Fruit fly (Drosophila melanogaster) whole organism, embryonic: ENCODE measurements around the gene Mad.
A peak's percentile ranks its signal among the peaks of the same experiment; 100 is the strongest.

ENCODE experiments used
- Asciz ChIP-seq: fragments of 200-800 bp; sonication (Bioruptor generic); optimal IDR thresholded peaks from 2 replicates; lab custom pipeline; 2017; ENCODE audit warnings: missing biosample characterization, mild to moderate bottlenecking, missing genetic modification characterization, missing genetic modification reagents
- CG10979 ChIP-seq: fragments of 200-800 bp; sonication (Bioruptor generic); optimal IDR thresholded peaks from 2 replicates; lab custom pipeline; 2018; ENCODE audit warnings: missing biosample characterization, mild to moderate bottlenecking, missing genetic modification characterization, moderate library complexity
- CG11456 ChIP-seq: fragments of 200-800 bp; sonication (Bioruptor generic); IDR thresholded peaks from 3 replicates; pipeline ENCODE4 v1.3.6; 2022; ENCODE audit warnings: missing biosample characterization, missing genetic modification characterization
- CG12155 ChIP-seq: fragments of 200-800 bp; sonication (Bioruptor generic); optimal IDR thresholded peaks from 3 replicates; lab custom pipeline; 2016; ENCODE audit warnings: missing biosample characterization, missing genetic modification characterization
- CG1233 ChIP-seq: fragments of 200-800 bp; sonication (Bioruptor generic); optimal IDR thresholded peaks from 4 replicates; lab custom pipeline; 2018; ENCODE audit warnings: missing biosample characterization, mild to moderate bottlenecking, missing genetic modification characterization
- CG15011 ChIP-seq: fragments of 200-800 bp; sonication (Bioruptor generic); optimal IDR thresholded peaks from 3 replicates; lab custom pipeline; 2018; ENCODE audit warnings: missing biosample characterization, mild to moderate bottlenecking, missing genetic modification characterization
- CG15269 ChIP-seq: fragments of 200-800 bp; sonication (Bioruptor generic); optimal IDR thresholded peaks from 2 replicates; lab custom pipeline; 2018; ENCODE audit warnings: missing biosample characterization, mild to moderate bottlenecking, missing genetic modification characterization, moderate library complexity
- CG15696 ChIP-seq: fragments of 200-800 bp; sonication (Bioruptor generic); optimal IDR thresholded peaks from 2 replicates; lab custom pipeline; 2019; ENCODE audit warnings: missing biosample characterization, mild to moderate bottlenecking, missing genetic modification characterization, moderate library complexity
- CG16815 ChIP-seq: fragments of 200-800 bp; sonication (Bioruptor generic); optimal IDR thresholded peaks from 3 replicates; lab custom pipeline; 2017; ENCODE audit warnings: missing biosample characterization, mild to moderate bottlenecking, missing genetic modification characterization
- CG17359 ChIP-seq: fragments of 200-800 bp; sonication (Bioruptor generic); optimal IDR thresholded peaks from 3 replicates; lab custom pipeline; 2018; ENCODE audit warnings: missing biosample characterization, mild to moderate bottlenecking, missing genetic modification characterization, moderate library complexity
- CG17612 ChIP-seq: fragments of 200-800 bp; sonication (Bioruptor generic); IDR thresholded peaks from 2 replicates; pipeline ENCODE4 v1.3.6; 2022; ENCODE audit warnings: missing biosample characterization, missing genetic modification characterization
- CG17912 ChIP-seq: fragments of 200-800 bp; sonication (Bioruptor generic); optimal IDR thresholded peaks from 2 replicates; lab custom pipeline; 2018; ENCODE audit warnings: missing biosample characterization, mild to moderate bottlenecking, missing genetic modification characterization
- CG18599 ChIP-seq: fragments of 200-800 bp; sonication (Bioruptor generic); optimal IDR thresholded peaks from 3 replicates; lab custom pipeline; 2017; ENCODE audit warnings: missing biosample characterization, missing genetic modification characterization, mild to moderate bottlenecking, moderate library complexity, missing genetic modification reagents
- CG2202 ChIP-seq: fragments of 200-800 bp; sonication (Bioruptor generic); optimal IDR thresholded peaks from 2 replicates; lab custom pipeline; 2018; ENCODE audit warnings: missing biosample characterization, mild to moderate bottlenecking, missing genetic modification characterization
- CG2875 ChIP-seq: fragments of 200-800 bp; sonication (Bioruptor generic); optimal IDR thresholded peaks from 2 replicates; lab custom pipeline; 2017; ENCODE audit warnings: missing biosample characterization, mild to moderate bottlenecking, missing genetic modification characterization, missing genetic modification reagents
- CG3995 ChIP-seq: fragments of 200-800 bp; sonication (Bioruptor generic); optimal IDR thresholded peaks from 3 replicates; lab custom pipeline; 2016; ENCODE audit warnings: missing biosample characterization, missing genetic modification characterization
- CG4360 ChIP-seq: fragments of 200-800 bp; sonication (Bioruptor generic); IDR thresholded peaks from 2 replicates; pipeline ENCODE4 v1.3.6; 2022; ENCODE audit warnings: missing biosample characterization, missing genetic modification characterization
- CG7839 ChIP-seq: fragments of 200-800 bp; sonication (Bioruptor generic); optimal IDR thresholded peaks from 3 replicates; lab custom pipeline; 2018; ENCODE audit warnings: missing biosample characterization, mild to moderate bottlenecking, missing genetic modification characterization, moderate library complexity
- CG9932 ChIP-seq: fragments of 200-800 bp; sonication (Bioruptor generic); IDR thresholded peaks from 2 replicates; pipeline ENCODE4 v1.3.6; 2022; ENCODE audit warnings: missing biosample characterization, missing genetic modification characterization
- Dip3 ChIP-seq: fragments of 200-800 bp; sonication (Bioruptor generic); optimal IDR thresholded peaks from 3 replicates; lab custom pipeline; 2016; ENCODE audit warnings: missing biosample characterization, missing genetic modification characterization
- Dll ChIP-seq: fragments of 200-800 bp; sonication (Bioruptor generic); IDR thresholded peaks from 4 replicates; pipeline ENCODE4 v1.3.6; 2022; ENCODE audit warnings: missing biosample characterization, missing genetic modification characterization; ENCODE audit not compliant: partially characterized antibody
- HLHmδ ChIP-seq: fragments of 200-800 bp; sonication (Bioruptor generic); optimal IDR thresholded peaks from 2 replicates; lab custom pipeline; 2018; ENCODE audit warnings: missing biosample characterization, mild to moderate bottlenecking, missing genetic modification characterization, moderate library complexity
- NK7.1 ChIP-seq: fragments of 200-800 bp; sonication (Bioruptor generic); optimal IDR thresholded peaks from 3 replicates; lab custom pipeline; 2016; ENCODE audit warnings: missing biosample characterization, missing genetic modification characterization
- Nf-YB ChIP-seq: fragments of 200-800 bp; sonication (Bioruptor generic); optimal IDR thresholded peaks from 3 replicates; lab custom pipeline; 2019; ENCODE audit warnings: missing biosample characterization, mild to moderate bottlenecking, missing genetic modification characterization, moderate library complexity
- Nf-YC ChIP-seq: fragments of 200-800 bp; optimal IDR thresholded peaks from 3 replicates; lab custom pipeline; 2019; ENCODE audit warnings: missing biosample characterization, mild to moderate bottlenecking, missing genetic modification characterization, moderate library complexity
- Oli ChIP-seq: fragments of 200-800 bp; sonication (Bioruptor generic); optimal IDR thresholded peaks from 2 replicates; lab custom pipeline; 2018; ENCODE audit warnings: missing biosample characterization, mild to moderate bottlenecking, missing genetic modification characterization, moderate library complexity
- Opbp ChIP-seq: fragments of 200-800 bp; sonication (Bioruptor generic); IDR thresholded peaks from 3 replicates; pipeline ENCODE4 v1.3.6; 2022; ENCODE audit warnings: missing biosample characterization, missing genetic modification characterization; ENCODE audit not compliant: partially characterized antibody
- Optix ChIP-seq: fragments of 200-800 bp; sonication (Bioruptor generic); IDR thresholded peaks from 3 replicates; pipeline ENCODE4 v1.3.6; 2022; ENCODE audit warnings: missing biosample characterization, missing genetic modification characterization
- Poxn ChIP-seq: fragments of 200-800 bp; sonication (Bioruptor generic); IDR thresholded peaks from 2 replicates; pipeline ENCODE4 v1.3.6; 2022; ENCODE audit warnings: missing biosample characterization, missing genetic modification characterization
- Side ChIP-seq: fragments of 200-800 bp; sonication (Bioruptor generic); optimal IDR thresholded peaks from 2 replicates; lab custom pipeline; 2016; ENCODE audit warnings: missing biosample characterization, missing genetic modification characterization
- Xrp1 ChIP-seq: fragments of 200-800 bp; sonication (Bioruptor generic); IDR thresholded peaks from 2 replicates; pipeline ENCODE4 v1.3.6; 2022; ENCODE audit warnings: missing biosample characterization, missing genetic modification characterization
- ara ChIP-seq: fragments of 200-800 bp; sonication (Bioruptor generic); IDR thresholded peaks from 2 replicates; pipeline ENCODE4 v1.3.6; 2022; ENCODE audit warnings: missing biosample characterization, missing genetic modification characterization
- bowl ChIP-seq: fragments of 200-800 bp; sonication (Bioruptor generic); IDR thresholded peaks from 2 replicates; pipeline ENCODE4 v1.3.6; 2022; ENCODE audit warnings: missing biosample characterization, missing genetic modification characterization
- chn ChIP-seq: fragments of 200-800 bp; sonication (Bioruptor generic); optimal IDR thresholded peaks from 2 replicates; lab custom pipeline; 2016; ENCODE audit warnings: missing biosample characterization, missing genetic modification characterization
- dati ChIP-seq: fragments of 200-800 bp; sonication (Bioruptor generic); IDR thresholded peaks from 2 replicates; pipeline ENCODE4 v1.3.6; 2022; ENCODE audit warnings: missing biosample characterization, missing genetic modification characterization
- dmrt99B ChIP-seq: fragments of 200-800 bp; sonication (Bioruptor generic); optimal IDR thresholded peaks from 2 replicates; lab custom pipeline; 2018; ENCODE audit warnings: missing biosample characterization, mild to moderate bottlenecking, missing genetic modification characterization, moderate library complexity
- ems ChIP-seq: fragments of 200-800 bp; sonication (Bioruptor generic); optimal IDR thresholded peaks from 3 replicates; lab custom pipeline; 2016; ENCODE audit warnings: missing biosample characterization, missing genetic modification characterization
- ewg ChIP-seq: fragments of 200-800 bp; sonication (Bioruptor generic); optimal IDR thresholded peaks from 3 replicates; lab custom pipeline; 2017; ENCODE audit warnings: mild to moderate bottlenecking, missing biosample characterization, missing genetic modification reagents, missing genetic modification characterization
- gcm2 ChIP-seq: fragments of 200-800 bp; sonication (Bioruptor generic); optimal IDR thresholded peaks from 2 replicates; lab custom pipeline; 2016; ENCODE audit warnings: missing biosample characterization, missing genetic modification characterization
- grn ChIP-seq: fragments of 200-800 bp; sonication (Bioruptor generic); optimal IDR thresholded peaks from 3 replicates; lab custom pipeline; 2017; ENCODE audit warnings: missing biosample characterization, missing genetic modification characterization
- jumu ChIP-seq: fragments of 200-800 bp; sonication (Bioruptor generic); optimal IDR thresholded peaks from 3 replicates; lab custom pipeline; 2016; ENCODE audit warnings: missing biosample characterization, missing genetic modification characterization
- mam ChIP-seq: fragments of 200-800 bp; sonication (Bioruptor generic); optimal IDR thresholded peaks from 3 replicates; lab custom pipeline; 2016; ENCODE audit warnings: missing biosample characterization, missing genetic modification characterization
- nerfin-1 ChIP-seq: fragments of 200-800 bp; sonication (Bioruptor generic); optimal IDR thresholded peaks from 3 replicates; lab custom pipeline; 2019; ENCODE audit warnings: missing biosample characterization, mild to moderate bottlenecking, missing genetic modification characterization, moderate library complexity
- pb ChIP-seq: fragments of 200-800 bp; sonication (Bioruptor generic); optimal IDR thresholded peaks from 3 replicates; lab custom pipeline; 2016; ENCODE audit warnings: missing biosample characterization, missing genetic modification characterization
- pum ChIP-seq: fragments of 200-800 bp; sonication (Bioruptor generic); optimal IDR thresholded peaks from 2 replicates; lab custom pipeline; 2016; ENCODE audit warnings: missing biosample characterization, missing genetic modification characterization
- sim ChIP-seq: fragments of 200-800 bp; sonication (Bioruptor generic); IDR thresholded peaks from 2 replicates; pipeline ENCODE4 v1.3.6; 2022; ENCODE audit warnings: missing biosample characterization, missing genetic modification characterization
- slou ChIP-seq: fragments of 200-800 bp; sonication (Bioruptor generic); optimal IDR thresholded peaks from 3 replicates; lab custom pipeline; 2016; ENCODE audit warnings: missing biosample characterization, missing genetic modification characterization
- tio ChIP-seq: fragments of 200-800 bp; sonication (Bioruptor generic); optimal IDR thresholded peaks from 2 replicates; lab custom pipeline; 2017; ENCODE audit warnings: missing biosample characterization, missing genetic modification characterization, inconsistent platforms

The Mad gene

DNA sequence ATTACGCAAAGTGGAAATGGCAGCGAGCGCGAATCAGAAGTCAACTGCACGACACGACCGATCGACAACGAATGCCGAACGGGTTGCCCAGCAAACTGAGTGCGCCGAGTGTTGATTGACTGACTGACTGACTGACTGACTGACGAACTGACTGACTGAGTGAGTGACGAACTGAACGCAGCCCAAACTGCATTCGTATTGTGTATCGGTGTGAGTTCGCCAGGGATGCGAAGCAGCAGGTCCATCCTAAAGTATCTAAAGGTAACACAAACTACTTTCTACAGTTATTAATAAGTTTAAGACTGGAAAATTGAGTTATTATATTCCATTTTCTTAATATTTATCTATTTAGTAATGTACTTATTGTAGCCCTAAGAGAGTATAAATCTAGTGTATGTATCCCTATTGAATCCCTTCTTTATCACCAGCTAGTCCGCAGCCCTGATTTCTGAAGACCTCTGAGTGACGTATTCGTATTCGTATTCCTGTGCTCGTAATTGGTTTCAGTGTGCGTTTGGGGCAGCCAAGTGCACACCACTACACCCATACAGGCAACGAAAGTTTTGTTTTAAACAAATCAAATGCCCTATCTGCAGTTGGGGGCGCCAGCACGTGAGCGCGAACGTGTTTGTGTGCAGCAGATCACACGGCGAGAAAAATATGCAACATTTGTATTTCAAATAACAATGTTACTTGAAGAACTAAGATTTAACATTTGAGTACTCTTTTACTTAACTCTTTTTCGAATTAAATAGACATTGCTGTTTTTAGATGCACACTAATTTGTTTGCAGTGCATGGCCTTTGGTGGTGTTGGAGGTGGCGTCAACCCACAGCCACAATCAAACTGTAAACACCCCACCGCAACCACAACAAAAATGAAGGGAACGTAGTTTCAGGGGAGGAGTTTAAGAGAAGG is 6.5 kb downstream of the Mad start (continued):
- TF ChIP-seq CG2202 (tag; lab: Kevin White, UChicago) (peak; percentile 94), Dll (GFP tag; lab: Robert Waterston, UW) (no peak), nerfin-1 (peak; percentile 93), CG15269 (tag; lab: Kevin White, UChicago) (peak; percentile 90), tio (GFP tag; lab: Kevin White, UChicago) (peak; percentile 89), ewg (GFP tag; lab: Kevin White, UChicago) (peak; percentile 93), CG3995 (GFP tag; lab: Kevin White, UChicago) (peak; percentile 13), CG17612 (GFP tag; lab: Robert Waterston, UW) (peak; percentile 69), Nf-YB (GFP tag; lab: Kevin White, UChicago) (peak; percentile 70), CG7839 (peak; percentile 95), CG11456 (GFP tag; lab: Robert Waterston, UW) (peak; percentile 90), jumu (GFP tag; lab: Kevin White, UChicago) (peak; percentile 95), CG15696 (peak; percentile 88), Optix (GFP tag; lab: Robert Waterston, UW) (peak; percentile 92), Asciz (GFP tag; lab: Kevin White, UChicago) (peak; percentile 91), pum (GFP tag; lab: Kevin White, UChicago) (peak; percentile 84), CG17359 (tag; lab: Kevin White, UChicago) (peak; percentile 97), CG10979 (tag; lab: Kevin White, UChicago) (peak; percentile 96), dati (GFP tag; lab: Robert Waterston, UW) (peak; percentile 90), dmrt99B (tag; lab: Kevin White, UChicago) (peak; percentile 96), Opbp (GFP tag; lab: Robert Waterston, UW) (no peak), CG17912 (GFP tag; lab: Kevin White, UChicago) (peak; percentile 80), chn (peak; percentile 96), Dip3 (GFP tag; lab: Kevin White, UChicago) (peak; percentile 76), CG1233 (GFP tag; lab: Kevin White, UChicago) (peak; percentile 92), CG2875 (GFP tag; lab: Kevin White, UChicago) (peak; percentile 94), CG16815 (GFP tag; lab: Kevin White, UChicago) (peak; percentile 86), CG15011 (GFP tag; lab: Kevin White, UChicago) (peak; percentile 82), Nf-YC (tag; lab: Kevin White, UChicago) (peak; percentile 67), CG12155 (peak; percentile 82), Poxn (GFP tag; lab: Robert Waterston, UW) (no peak), Xrp1 (GFP tag; lab: Robert Waterston, UW) (peak; percentile 95), HLHmδ (GFP tag; lab: Kevin White, UChicago) (peak; percentile 42), ara (GFP tag; lab: Robert Waterston, UW) (peak; percentile 98), sim (peak; percentile 95), gcm2 (GFP tag; lab: Kevin White, UChicago) (peak; percentile 86), Oli (tag; lab: Kevin White, UChicago) (peak; percentile 94), CG4360 (GFP tag; lab: Robert Waterston, UW) (peak; percentile 75), CG9932 (GFP tag; lab: Robert Waterston, UW) (peak; percentile 22; the same call in 1 of the 2 replicates), NK7.1 (peak; percentile 87), bowl (GFP tag; lab: Robert Waterston, UW) (peak; percentile 89), pb (GFP tag; lab: Kevin White, UChicago) (peak; percentile 93), ems (peak; percentile 95), mam (GFP tag; lab: Kevin White, UChicago) (peak; percentile 91), slou (GFP tag; lab: Kevin White, UChicago) (peak; percentile 55), grn (GFP tag; lab: Kevin White, UChicago) (peak; percentile 57), Side (GFP tag; lab: Kevin White, UChicago) (peak; percentile 95), CG18599 (GFP tag; lab: Kevin White, UChicago) (peak; percentile 92)
